Worm (Caenorhabditis elegans) whole organism, L1 larva: ENCODE measurements around the gene R05A10.2.
A peak's percentile ranks its signal among the peaks of the same experiment; 100 is the strongest.

Source experiments
- alr-1 ChIP-seq: fragments of 200-800 bp; sonication (Bioruptor generic); optimal IDR thresholded peaks from 2 replicates; lab custom pipeline; 2018; ENCODE audit warnings: borderline replicate concordance, mild to moderate bottlenecking, missing genetic modification characterization, missing compliant biosample characterization
- ces-1 ChIP-seq: fragments of 150-350 bp; optimal IDR thresholded peaks from 2 replicates; lab custom pipeline; 2014; ENCODE audit warnings: missing biosample characterization, missing genetic modification reagents, missing genetic modification characterization
- dsc-1 ChIP-seq: sonication (generic microtip); optimal IDR thresholded peaks from 2 replicates; lab custom pipeline; 2016; ENCODE audit warnings: mild to moderate bottlenecking, missing genetic modification characterization, missing compliant biosample characterization
- efl-3 ChIP-seq: fragments of 200-800 bp; sonication (Bioruptor generic); optimal IDR thresholded peaks from 2 replicates; lab custom pipeline; 2018; ENCODE audit warnings: mild to moderate bottlenecking, missing genetic modification characterization, missing compliant biosample characterization
- egl-27 ChIP-seq, 2 experiments: fragments of 150-350 bp in 1 of 2; sonication (generic microtip); optimal IDR thresholded peaks; 3 replicates each; lab custom pipeline; 2017 to 2018; ENCODE audit warnings: missing biosample characterization in 2 of 2, missing genetic modification characterization in 2 of 2, missing genetic modification reagents in 2 of 2
- elt-3 ChIP-seq, 6 experiments: fragments of 150-350 bp in 1 of 6; sonication (generic microtip); optimal IDR thresholded peaks; 2 replicates each; lab custom pipeline; 2017 to 2018; ENCODE audit warnings: missing biosample characterization in 6 of 6, missing genetic modification characterization in 6 of 6, inconsistent platforms in 1 of 6
- fkh-10 ChIP-seq: sonication (generic microtip); optimal IDR thresholded peaks from 2 replicates; lab custom pipeline; 2017; ENCODE audit warnings: missing biosample characterization, missing genetic modification reagents, missing genetic modification characterization
- hlh-4 ChIP-seq: sonication (generic microtip); optimal IDR thresholded peaks from 2 replicates; lab custom pipeline; 2016; ENCODE audit warnings: mild to moderate bottlenecking, missing genetic modification characterization, missing compliant biosample characterization
- irx-1 ChIP-seq: sonication (generic microtip); optimal IDR thresholded peaks from 2 replicates; lab custom pipeline; 2016; ENCODE audit warnings: missing genetic modification characterization, missing compliant biosample characterization
- jun-1 ChIP-seq: fragments of 150-350 bp; optimal IDR thresholded peaks from 2 replicates; lab custom pipeline; 2014; ENCODE audit warnings: missing biosample characterization, missing genetic modification reagents, missing genetic modification characterization
- lin-13 ChIP-seq: fragments of 150-350 bp; optimal IDR thresholded peaks from 2 replicates; lab custom pipeline; 2014; ENCODE audit warnings: missing biosample characterization, missing genetic modification reagents, missing genetic modification characterization
- lin-39 ChIP-seq: fragments of 150-350 bp; optimal IDR thresholded peaks from 2 replicates; lab custom pipeline; 2014; ENCODE audit warnings: missing biosample characterization, missing genetic modification reagents, missing genetic modification characterization
- lir-3 ChIP-seq: sonication (generic microtip); optimal IDR thresholded peaks from 2 replicates; lab custom pipeline; 2016; ENCODE audit warnings: mild to moderate bottlenecking, missing genetic modification characterization, moderate library complexity, missing compliant biosample characterization; ENCODE audit not compliant: poor library complexity
- mep-1 ChIP-seq: fragments of 150-350 bp; optimal IDR thresholded peaks from 2 replicates; lab custom pipeline; 2014; ENCODE audit warnings: missing biosample characterization, missing genetic modification characterization
- nhr-11 ChIP-seq: fragments of 150-350 bp; optimal IDR thresholded peaks from 2 replicates; lab custom pipeline; 2014; ENCODE audit warnings: missing biosample characterization, missing genetic modification characterization
- nhr-76 ChIP-seq: sonication (generic microtip); optimal IDR thresholded peaks from 2 replicates; lab custom pipeline; 2017; ENCODE audit warnings: missing biosample characterization, missing genetic modification characterization
- nhr-84 ChIP-seq: sonication (generic microtip); optimal IDR thresholded peaks from 2 replicates; lab custom pipeline; 2017; ENCODE audit warnings: missing biosample characterization, missing genetic modification characterization
- nhr-85 ChIP-seq: sonication (generic microtip); peaks from one replicate; lab custom pipeline; 2016; ENCODE audit warnings: missing genetic modification characterization, inconsistent platforms, missing compliant biosample characterization
- pag-3 ChIP-seq: sonication (generic microtip); optimal IDR thresholded peaks from 2 replicates; lab custom pipeline; 2017; ENCODE audit warnings: missing genetic modification characterization, mild to moderate bottlenecking, missing compliant biosample characterization, antibody characterized with exemption, borderline replicate concordance; ENCODE audit not compliant: insufficient read depth
- rnt-1 ChIP-seq: sonication (generic microtip); optimal IDR thresholded peaks from 2 replicates; lab custom pipeline; 2016; ENCODE audit warnings: mild to moderate bottlenecking, missing genetic modification characterization, moderate library complexity, missing compliant biosample characterization
- snu-23 ChIP-seq: sonication (generic microtip); optimal IDR thresholded peaks from 2 replicates; lab custom pipeline; 2016; ENCODE audit warnings: missing genetic modification characterization, missing compliant biosample characterization
- unc-30 ChIP-seq: sonication (generic microtip); optimal IDR thresholded peaks from 2 replicates; lab custom pipeline; 2017; ENCODE audit warnings: missing biosample characterization, missing genetic modification characterization
- vab-15 ChIP-seq: sonication (generic microtip); optimal IDR thresholded peaks from 2 replicates; lab custom pipeline; 2017; ENCODE audit warnings: missing genotype, mild to moderate bottlenecking, missing genetic modification characterization, missing compliant biosample characterization
- xbp-1 ChIP-seq: sonication (generic microtip); optimal IDR thresholded peaks from 2 replicates; lab custom pipeline; 2016; ENCODE audit warnings: missing genetic modification characterization, missing compliant biosample characterization
- zip-4 ChIP-seq: fragments of 200-800 bp; sonication (Bioruptor generic); optimal IDR thresholded peaks from 2 replicates; lab custom pipeline; 2018; ENCODE audit warnings: mild to moderate bottlenecking, missing genetic modification characterization, moderate library complexity, missing compliant biosample characterization
- ztf-11 ChIP-seq, 2 experiments: sonication (generic microtip); optimal IDR thresholded peaks; 2 replicates each; lab custom pipeline; 2016 to 2017; ENCODE audit warnings: missing genetic modification characterization in 2 of 2, missing biosample characterization in 1 of 2, missing compliant biosample characterization in 1 of 2

Gene R05A10.2

DNA sequence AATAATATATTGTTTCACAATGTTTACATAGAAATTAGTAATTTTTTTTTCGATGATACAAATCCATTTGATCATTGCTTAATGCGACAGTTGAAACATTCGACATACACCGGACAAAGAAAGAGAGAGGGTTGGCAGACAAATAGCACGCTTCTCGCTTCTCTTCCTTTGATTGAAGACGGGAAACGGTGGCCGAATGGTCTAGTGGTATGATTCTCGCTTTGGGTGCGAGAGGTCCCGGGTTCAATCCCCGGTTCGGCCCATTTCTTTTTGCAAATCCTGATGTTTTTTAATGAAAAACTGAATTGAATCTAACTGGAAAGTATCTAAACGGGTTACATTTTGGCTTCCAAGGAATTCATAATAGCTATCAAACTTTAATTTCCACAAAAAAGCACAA lies 47.8 kb downstream of the R05A10.2 start (continued):
- TF ChIP-seq lir-3 (tag; lab: Kevin White, UChicago), result no peak
- peak; percentile 8 for TF ChIP-seq lin-13 (GFP tag; lab: Kevin White, UChicago)
- no peak for TF ChIP-seq pag-3 (tag; lab: Kevin White, UChicago)
- peak; percentile 63 for TF ChIP-seq rnt-1 (tag; lab: Kevin White, UChicago)
- TF ChIP-seq irx-1, result no peak

- TF ChIP-seq xbp-1 (tag; lab: Kevin White, UChicago) (no peak), fkh-10 (GFP tag; lab: Kevin White, UChicago) (no peak), hlh-4 (tag; lab: Kevin White, UChicago) (no peak), elt-3 (tag; optimal IDR thresholded peaks at IDR 0.05; lab: Kevin White, UChicago) (no peak), nhr-11 (tag; lab: Kevin White, UChicago) (no peak), ces-1 (no peak), nhr-84 (tag; lab: Kevin White, UChicago) (no peak), rnt-1 (tag; lab: Kevin White, UChicago) (no peak), unc-30 (no peak), lin-39 (no peak), nhr-76 (tag; lab: Kevin White, UChicago) (no peak), ztf-11 (tag; optimal IDR thresholded peaks at IDR 0.05; lab: Kevin White, UChicago) (no peak), egl-27 (tag; optimal IDR thresholded peaks at IDR 0.05; lab: Kevin White, UChicago) (no peak), vab-15 (tag; lab: Kevin White, UChicago) (no peak), efl-3 (GFP tag; lab: Kevin White, UChicago) (no peak), jun-1 (no peak), dsc-1 (tag; lab: Kevin White, UChicago) (no peak), alr-1 (no peak), zip-4 (no peak), nhr-85 (tag; lab: Kevin White, UChicago) (no peak)
- TF ChIP-seq, all 84 proteins: peak for 0
Measured at ce11 chrIV:14227138-14227537, 50.1 kb downstream of the R05A10.2 start.

DNA sequence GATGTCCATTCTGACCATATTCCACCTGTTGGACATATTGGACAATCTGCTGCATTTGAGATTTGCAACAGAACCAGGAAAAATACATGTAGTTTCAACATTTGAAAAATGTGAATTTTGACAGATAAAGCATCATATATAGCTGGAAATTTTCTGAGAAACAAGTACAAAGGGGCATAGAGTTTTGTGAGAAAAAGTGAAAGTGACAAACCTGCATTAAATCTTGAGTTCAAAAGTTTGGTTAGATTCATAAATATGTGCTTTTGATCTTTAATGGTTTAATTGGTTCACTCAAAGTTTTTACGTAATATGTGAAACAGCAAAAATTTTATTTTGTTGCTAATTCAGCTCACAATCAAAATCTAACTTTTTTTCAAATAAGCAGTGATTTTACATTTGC lies 51.0 kb downstream of the R05A10.2 start, which contains the start of gene F02H6.7:
Gene F02H6.7 (minus strand): TSS at position 101 of the 400 bp plus-strand sequence.
- TF ChIP-seq snu-23, result no peak
- TF ChIP-seq mep-1, result no peak
